Worm (Caenorhabditis elegans) whole organism, L1 larva: Measurements from ENCODE around the gene F09C12.8.
A peak's percentile ranks its signal among the peaks of the same experiment; 100 is the strongest.

ENCODE experiments used
- C16A3.4 ChIP-seq: fragments of 150-350 bp; optimal IDR thresholded peaks from 2 replicates; lab custom pipeline; 2014; ENCODE audit warnings: missing biosample characterization, missing genetic modification characterization
- C34B4.2 ChIP-seq: sonication (generic microtip); optimal IDR thresholded peaks from 2 replicates; lab custom pipeline; 2017; ENCODE audit warnings: mild to moderate bottlenecking, missing genetic modification characterization, missing compliant biosample characterization
- F16B12.6 ChIP-seq: fragments of 150-350 bp; optimal IDR thresholded peaks from 2 replicates; lab custom pipeline; 2014; ENCODE audit warnings: missing biosample characterization, missing genetic modification characterization
- Y116A8C.19 ChIP-seq: sonication (generic microtip); optimal IDR thresholded peaks from 2 replicates; lab custom pipeline; 2016; ENCODE audit warnings: missing compliant biosample characterization, missing genetic modification characterization, borderline replicate concordance
- aha-1 ChIP-seq: fragments of 150-350 bp; optimal IDR thresholded peaks from 2 replicates; lab custom pipeline; 2014; ENCODE audit warnings: missing biosample characterization, missing genetic modification characterization
- ama-1 ChIP-seq: fragments of 150-350 bp; optimal IDR thresholded peaks from 2 replicates; lab custom pipeline; 2014
- blmp-1 ChIP-seq: fragments of 150-350 bp; optimal IDR thresholded peaks from 2 replicates; lab custom pipeline; 2014; ENCODE audit warnings: missing biosample characterization, missing genetic modification characterization
- ceh-63 ChIP-seq: fragments of 200-800 bp; sonication (Bioruptor generic); optimal IDR thresholded peaks from 2 replicates; lab custom pipeline; 2018; ENCODE audit warnings: mild to moderate bottlenecking, missing genetic modification characterization, missing compliant biosample characterization
- ceh-90 ChIP-seq: sonication (generic microtip); optimal IDR thresholded peaks from 2 replicates; lab custom pipeline; 2016; ENCODE audit warnings: missing genetic modification characterization, missing compliant biosample characterization
- dsc-1 ChIP-seq: sonication (generic microtip); optimal IDR thresholded peaks from 2 replicates; lab custom pipeline; 2016; ENCODE audit warnings: mild to moderate bottlenecking, missing genetic modification characterization, missing compliant biosample characterization
- egl-13 ChIP-seq: sonication (generic microtip); optimal IDR thresholded peaks from 2 replicates; lab custom pipeline; 2016; ENCODE audit warnings: missing genotype, missing genetic modification reagents, missing genetic modification characterization, missing compliant biosample characterization
- elt-3 ChIP-seq, 6 experiments: fragments of 150-350 bp in 1 of 6; sonication (generic microtip); optimal IDR thresholded peaks; 2 replicates each; lab custom pipeline; 2017 to 2018; ENCODE audit warnings: missing biosample characterization in 6 of 6, missing genetic modification characterization in 6 of 6, inconsistent platforms in 1 of 6
- ets-5 ChIP-seq: fragments of 200-800 bp; sonication (Bioruptor generic); IDR thresholded peaks from 2 replicates; pipeline ENCODE4 v1.3.6; 2022; ENCODE audit warnings: missing genetic modification characterization, missing compliant biosample characterization
- fkh-4 ChIP-seq: sonication (generic microtip); optimal IDR thresholded peaks from 2 replicates; lab custom pipeline; 2016; ENCODE audit warnings: missing compliant biosample characterization, missing genetic modification characterization, borderline replicate concordance
- fkh-8 ChIP-seq: sonication (generic microtip); optimal IDR thresholded peaks from 2 replicates; lab custom pipeline; 2016; ENCODE audit warnings: mild to moderate bottlenecking, missing genetic modification characterization, missing compliant biosample characterization
- fos-1 ChIP-seq: fragments of 150-350 bp; optimal IDR thresholded peaks from 2 replicates; lab custom pipeline; 2014; ENCODE audit warnings: missing biosample characterization, missing genetic modification characterization
- irx-1 ChIP-seq: sonication (generic microtip); optimal IDR thresholded peaks from 2 replicates; lab custom pipeline; 2016; ENCODE audit warnings: missing genetic modification characterization, missing compliant biosample characterization
- jun-1 ChIP-seq: fragments of 150-350 bp; optimal IDR thresholded peaks from 2 replicates; lab custom pipeline; 2014; ENCODE audit warnings: missing biosample characterization, missing genetic modification reagents, missing genetic modification characterization
- lin-13 ChIP-seq: fragments of 150-350 bp; optimal IDR thresholded peaks from 2 replicates; lab custom pipeline; 2014; ENCODE audit warnings: missing biosample characterization, missing genetic modification reagents, missing genetic modification characterization
- lin-14 ChIP-seq: fragments of 200-800 bp; sonication (Bioruptor generic); optimal IDR thresholded peaks from 2 replicates; lab custom pipeline; 2018; ENCODE audit warnings: mild to moderate bottlenecking, missing genetic modification characterization, moderate library complexity, missing compliant biosample characterization
- lin-15B ChIP-seq: fragments of 150-350 bp; sonication (generic microtip); optimal IDR thresholded peaks from 3 replicates; lab custom pipeline; 2014; ENCODE audit warnings: missing biosample characterization, missing genetic modification characterization
- lir-3 ChIP-seq: sonication (generic microtip); optimal IDR thresholded peaks from 2 replicates; lab custom pipeline; 2016; ENCODE audit warnings: mild to moderate bottlenecking, missing genetic modification characterization, moderate library complexity, missing compliant biosample characterization; ENCODE audit not compliant: poor library complexity
- mab-9 ChIP-seq: fragments of 200-800 bp; sonication (Bioruptor generic); IDR thresholded peaks from 2 replicates; pipeline ENCODE4 v1.3.6; 2022; ENCODE audit warnings: missing genetic modification reagents, missing genetic modification characterization, missing compliant biosample characterization
- mef-2 ChIP-seq: fragments of 150-350 bp; optimal IDR thresholded peaks from 2 replicates; lab custom pipeline; 2014; ENCODE audit warnings: missing biosample characterization, missing genetic modification characterization
- mep-1 ChIP-seq: fragments of 150-350 bp; optimal IDR thresholded peaks from 2 replicates; lab custom pipeline; 2014; ENCODE audit warnings: missing biosample characterization, missing genetic modification characterization
- nhr-20 ChIP-seq: sonication (generic microtip); optimal IDR thresholded peaks from 2 replicates; lab custom pipeline; 2016; ENCODE audit warnings: mild to moderate bottlenecking, missing genetic modification characterization, missing compliant biosample characterization
- nhr-28 ChIP-seq: fragments of 150-350 bp; optimal IDR thresholded peaks from 2 replicates; lab custom pipeline; 2014; ENCODE audit warnings: missing biosample characterization, missing genetic modification characterization
- nhr-71 ChIP-seq: sonication (generic microtip); optimal IDR thresholded peaks from 2 replicates; lab custom pipeline; 2016; ENCODE audit warnings: mild to moderate bottlenecking, missing genetic modification characterization, moderate library complexity, missing compliant biosample characterization
- nhr-76 ChIP-seq: sonication (generic microtip); optimal IDR thresholded peaks from 2 replicates; lab custom pipeline; 2017; ENCODE audit warnings: missing biosample characterization, missing genetic modification characterization
- nhr-84 ChIP-seq: sonication (generic microtip); optimal IDR thresholded peaks from 2 replicates; lab custom pipeline; 2017; ENCODE audit warnings: missing biosample characterization, missing genetic modification characterization
- nhr-85 ChIP-seq: sonication (generic microtip); peaks from one replicate; lab custom pipeline; 2016; ENCODE audit warnings: missing genetic modification characterization, inconsistent platforms, missing compliant biosample characterization
- nhr-90 ChIP-seq: sonication (generic microtip); optimal IDR thresholded peaks from 2 replicates; lab custom pipeline; 2016; ENCODE audit warnings: mild to moderate bottlenecking, missing genetic modification characterization, missing compliant biosample characterization; ENCODE audit not compliant: poor library complexity
- sox-4 ChIP-seq: sonication (generic microtip); optimal IDR thresholded peaks from 2 replicates; lab custom pipeline; 2016; ENCODE audit warnings: missing genetic modification characterization, missing compliant biosample characterization
- sup-37 ChIP-seq: fragments of 200-800 bp; sonication (Bioruptor generic); optimal IDR thresholded peaks from 2 replicates; lab custom pipeline; 2018; ENCODE audit warnings: mild to moderate bottlenecking, missing genetic modification characterization, missing compliant biosample characterization
- swsn-7 ChIP-seq: sonication (generic microtip); optimal IDR thresholded peaks from 2 replicates; lab custom pipeline; 2016; ENCODE audit warnings: missing genetic modification characterization, missing compliant biosample characterization
- unc-98 ChIP-seq: fragments of 200-800 bp; sonication (Bioruptor generic); IDR thresholded peaks from 2 replicates; pipeline ENCODE4 v1.3.6; 2022; ENCODE audit warnings: missing genetic modification characterization, missing compliant biosample characterization
- xbp-1 ChIP-seq: sonication (generic microtip); optimal IDR thresholded peaks from 2 replicates; lab custom pipeline; 2016; ENCODE audit warnings: missing genetic modification characterization, missing compliant biosample characterization
- zip-4 ChIP-seq: fragments of 200-800 bp; sonication (Bioruptor generic); optimal IDR thresholded peaks from 2 replicates; lab custom pipeline; 2018; ENCODE audit warnings: mild to moderate bottlenecking, missing genetic modification characterization, moderate library complexity, missing compliant biosample characterization
- ztf-11 ChIP-seq, 2 experiments: sonication (generic microtip); optimal IDR thresholded peaks; 2 replicates each; lab custom pipeline; 2016 to 2017; ENCODE audit warnings: missing genetic modification characterization in 2 of 2, missing biosample characterization in 1 of 2, missing compliant biosample characterization in 1 of 2

F09C12.8 gene

DNA sequence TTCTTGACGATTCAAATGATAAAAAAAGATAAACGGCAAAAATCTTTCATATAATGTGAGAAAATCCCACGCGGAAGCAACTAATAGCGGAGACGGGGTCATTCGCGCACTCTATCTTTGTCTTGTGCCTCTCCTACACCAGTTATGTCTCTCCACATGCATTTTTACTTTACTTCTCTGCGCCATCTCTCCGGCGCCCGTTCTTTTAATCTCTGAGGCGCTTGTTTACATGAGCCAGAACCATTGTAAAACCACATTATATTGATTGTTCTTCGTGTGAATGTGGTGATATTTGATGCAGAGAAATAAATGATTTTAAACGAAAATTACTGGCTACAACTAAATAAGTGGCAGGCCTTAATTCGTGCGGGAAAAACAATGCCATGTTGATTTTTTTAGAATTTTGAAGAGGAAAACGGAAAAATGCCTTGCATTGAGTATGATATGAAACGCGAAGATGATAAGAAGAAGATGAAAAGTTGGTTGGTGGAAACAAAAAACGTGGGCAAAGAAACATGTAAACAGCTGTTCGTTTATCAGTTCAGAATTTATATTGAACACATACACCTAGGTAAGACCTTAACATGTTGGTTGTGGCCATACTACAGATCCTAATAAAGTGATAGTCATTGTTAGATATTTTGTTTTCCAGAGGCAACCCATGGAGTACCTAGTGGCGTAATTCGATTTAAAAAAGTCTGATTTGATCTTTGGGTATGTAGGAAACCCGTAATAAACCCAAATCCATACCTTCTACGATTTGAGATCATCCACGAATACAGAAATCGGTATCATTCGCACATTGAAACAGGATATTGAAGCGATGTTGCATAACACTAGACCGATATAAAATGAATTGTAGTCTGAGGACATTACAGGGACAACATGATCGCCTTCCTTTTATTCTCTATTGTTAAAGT, 19.6 kb upstream of the F09C12.8 start, which contains the start of gene C04G6.2 (continued):
- TF ChIP-seq jun-1 (tag; lab: Kevin White, UChicago) (no peak), ceh-90 (tag; lab: Kevin White, UChicago) (no peak), egl-13 (tag; lab: Kevin White, UChicago) (no peak), sox-4 (tag; lab: Kevin White, UChicago) (no peak), sup-37 (no peak), Y116A8C.19 (tag; lab: Kevin White, UChicago) (no peak), C16A3.4 (tag; lab: Kevin White, UChicago) (no peak), fkh-8 (peak; percentile 41), ztf-11 (tag; optimal IDR thresholded peaks at IDR 0.05; lab: Kevin White, UChicago) (no peak), nhr-71 (tag; lab: Kevin White, UChicago) (peak; percentile 72), lir-3 (no peak), nhr-90 (no peak), mef-2 (tag; lab: Kevin White, UChicago) (no peak), irx-1 (tag; lab: Kevin White, UChicago) (no peak), F16B12.6 (tag; lab: Kevin White, UChicago) (peak; percentile 24)

DNA sequence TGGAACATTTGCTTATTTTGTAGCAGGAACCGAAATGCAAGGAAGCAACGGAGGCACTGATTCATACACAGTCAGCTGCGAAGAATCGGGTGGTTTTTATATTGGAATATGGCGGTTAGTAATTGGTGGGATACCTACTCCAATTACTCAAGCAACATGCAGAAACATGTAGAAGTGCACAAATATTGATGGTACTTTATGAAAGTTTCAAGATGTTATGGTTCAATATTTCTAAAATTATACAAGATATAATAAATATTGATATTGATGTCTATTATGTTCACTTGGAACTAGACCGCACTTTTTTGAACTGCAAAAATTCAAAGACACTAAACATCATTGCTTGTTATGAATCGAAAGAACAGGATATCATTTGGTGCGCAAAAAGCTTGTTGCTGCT, 18.2 kb upstream of the F09C12.8 start, which contains the start of gene C04G6.13:
Gene C04G6.13, plus strand, starts transcription at position 301 of the 400 bp plus-strand sequence.
- TF ChIP-seq Y116A8C.19 (tag; lab: Kevin White, UChicago), result no peak
- no peak for TF ChIP-seq nhr-85 (tag; lab: Kevin White, UChicago)
- TF ChIP-seq fkh-4 (tag; lab: Kevin White, UChicago), result no peak
- no peak for TF ChIP-seq nhr-84 (tag; lab: Kevin White, UChicago)
- no peak for TF ChIP-seq ceh-63 (GFP tag; lab: Kevin White, UChicago)
- TF ChIP-seq dsc-1 (tag; lab: Kevin White, UChicago), result no peak
- TF ChIP-seq aha-1, result no peak
- TF ChIP-seq mab-9 (GFP tag; lab: Robert Waterston, UW), result no peak
- no peak for TF ChIP-seq F16B12.6 (tag; lab: Kevin White, UChicago)
- no peak for TF ChIP-seq ets-5 (GFP tag; lab: Robert Waterston, UW)
- no peak for TF ChIP-seq ztf-11 (tag; optimal IDR thresholded peaks at IDR 0.05; lab: Kevin White, UChicago)
- TF ChIP-seq unc-98 (GFP tag; lab: Robert Waterston, UW), result no peak
- no peak for TF ChIP-seq C34B4.2 (tag; lab: Kevin White, UChicago)
- no peak for TF ChIP-seq mep-1 (tag; lab: Kevin White, UChicago)
- TF ChIP-seq fos-1 (tag; lab: Kevin White, UChicago), result no peak
- TF ChIP-seq swsn-7 (tag; lab: Kevin White, UChicago), result no peak

DNA sequence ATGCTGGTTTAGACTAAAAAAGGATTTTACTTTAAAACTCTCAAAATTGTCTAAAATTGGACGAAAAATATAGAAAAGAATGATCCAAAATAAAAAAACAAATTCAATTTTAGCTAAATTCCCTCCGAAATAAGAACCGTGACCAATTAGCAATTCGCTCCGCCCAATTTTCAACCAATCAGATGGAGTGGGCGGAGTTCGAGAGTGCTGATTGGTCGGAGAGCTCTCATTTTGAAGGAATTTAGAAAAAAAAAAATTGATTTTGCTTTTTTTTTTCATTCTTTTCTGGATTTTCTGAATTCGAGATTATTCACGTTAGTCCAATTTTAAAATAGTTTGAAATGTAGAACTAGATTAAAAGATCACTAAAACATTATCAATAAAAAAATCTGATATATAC, 13.1 kb upstream of the F09C12.8 start:
- TF ChIP-seq lin-15B (tag; lab: Kevin White, UChicago), result no peak
- TF ChIP-seq nhr-76, result no peak
- no peak for TF ChIP-seq lin-13 (GFP tag; lab: Kevin White, UChicago)
- TF ChIP-seq swsn-7 (tag; lab: Kevin White, UChicago), result no peak
- no peak for TF ChIP-seq blmp-1 (tag; lab: Kevin White, UChicago)
- TF ChIP-seq mep-1 (tag; lab: Kevin White, UChicago), result no peak
- no peak for TF ChIP-seq nhr-28 (tag; lab: Kevin White, UChicago)
- TF ChIP-seq elt-3 (tag; optimal IDR thresholded peaks at IDR 0.05; lab: Kevin White, UChicago), result no peak
- no peak for TF ChIP-seq nhr-84 (tag; lab: Kevin White, UChicago)
- TF ChIP-seq zip-4 (GFP tag; lab: Kevin White, UChicago), result no peak
- no peak for TF ChIP-seq xbp-1 (tag; lab: Kevin White, UChicago)
- no peak for TF ChIP-seq irx-1 (tag; lab: Kevin White, UChicago)
- TF ChIP-seq nhr-20 (tag; lab: Kevin White, UChicago), result no peak
- no peak for TF ChIP-seq ama-1 (lab: Kevin White, UChicago)
- no peak for TF ChIP-seq mef-2 (tag; lab: Kevin White, UChicago)
- no peak for TF ChIP-seq lin-14
